Worm (Caenorhabditis elegans): ENCODE measurements around the gene sri-18.

sri-18 gene

DNA sequence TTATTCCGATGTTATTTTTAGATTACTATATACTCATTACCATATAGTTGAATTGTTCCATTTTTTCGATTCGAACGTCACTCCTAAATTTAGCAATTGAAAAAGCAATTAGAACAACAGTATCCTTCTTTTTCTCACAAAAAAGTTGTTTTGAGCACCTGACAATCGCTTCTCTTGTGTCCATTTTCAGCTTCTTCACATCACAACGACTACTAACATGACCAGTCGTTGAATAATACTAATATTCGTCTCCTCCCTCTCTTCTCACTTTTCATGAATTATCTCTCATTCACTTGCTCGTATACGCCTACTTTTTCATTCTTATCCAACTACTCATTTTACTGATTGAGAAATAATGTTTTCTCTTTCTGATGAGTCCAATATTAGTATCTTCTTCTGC lies 43.6 kb downstream of the sri-18 start, which contains the start of gene ZK856.14:
ZK856.14 (plus strand) TSS at position 301 of the 400 bp plus-strand sequence.
- TF ChIP-seq unc-62 (GFP tag; optimal IDR thresholded peaks at IDR 0.05): no peak
- TF ChIP-seq fos-1 (tag; optimal IDR thresholded peaks at IDR 0.05): no peak
- no peak for TF ChIP-seq lin-13 (GFP tag; optimal IDR thresholded peaks at IDR 0.05)
- no peak for TF ChIP-seq ztf-4 (tag; optimal IDR thresholded peaks at IDR 0.05)
- no peak for TF ChIP-seq nhr-237 (tag; optimal IDR thresholded peaks at IDR 0.05)
- TF ChIP-seq unc-55 (GFP tag; optimal IDR thresholded peaks at IDR 0.05): no peak

ce11 chrV:10212627-10213026 lies 47.7 kb downstream of the sri-18 start, which contains the start of gene hpo-40:
Gene hpo-40 (plus strand): TSS chrV:10212927.
- TF ChIP-seq crh-2 (tag; optimal IDR thresholded peaks at IDR 0.05) (no peak), Y55F3AM.14 (GFP tag; optimal IDR thresholded peaks at IDR 0.05) (no peak), R02D3.7 (tag; optimal IDR thresholded peaks at IDR 0.05) (no peak), nhr-129 (tag; optimal IDR thresholded peaks at IDR 0.05) (no peak), egl-27 (tag; optimal IDR thresholded peaks at IDR 0.05) (no peak), nhr-10 (tag; optimal IDR thresholded peaks at IDR 0.05) (no peak), nhr-77 (tag; optimal IDR thresholded peaks at IDR 0.05) (no peak), ztf-11 (tag; optimal IDR thresholded peaks at IDR 0.05) (no peak), ztf-1 (GFP tag; conservative IDR thresholded peaks at IDR 0.05) (no peak), peb-1 (tag; optimal IDR thresholded peaks at IDR 0.05) (no peak), elt-3 (tag; optimal IDR thresholded peaks at IDR 0.05) (no peak), C34F6.9 (tag; optimal IDR thresholded peaks at IDR 0.05) (no peak)

DNA sequence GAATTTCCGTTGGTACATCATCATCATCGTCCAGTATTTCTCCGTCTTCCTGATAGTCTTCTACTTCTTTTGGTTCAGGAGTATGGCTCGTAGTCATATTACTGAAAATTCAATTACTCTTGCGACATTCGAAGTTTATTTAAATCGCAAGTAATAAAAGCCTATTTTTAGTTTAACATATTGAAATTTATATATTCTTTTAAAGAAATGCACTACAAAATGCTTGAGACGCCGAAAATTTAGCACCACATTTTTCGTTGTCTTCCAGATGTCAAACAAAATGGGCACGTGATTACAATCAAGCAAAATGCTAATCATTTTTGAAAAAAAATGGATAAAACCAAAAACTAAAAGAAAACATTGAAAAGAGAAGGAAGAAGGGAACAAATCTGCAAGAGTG lies 48.3 kb downstream of the sri-18 start, which contains the start of gene zhit-3:
zhit-3 (minus strand) TSS at position 101 of the 400 bp plus-strand sequence.
- TF ChIP-seq aly-2 (tag; optimal IDR thresholded peaks at IDR 0.05) (no peak), R02D3.7 (tag; optimal IDR thresholded peaks at IDR 0.05) (no peak), mbf-1 (tag; optimal IDR thresholded peaks at IDR 0.05) (no peak), fos-1 (tag; optimal IDR thresholded peaks at IDR 0.05) (no peak), nhr-21 (tag; optimal IDR thresholded peaks at IDR 0.05) (no peak), Y55F3AM.14 (GFP tag; optimal IDR thresholded peaks at IDR 0.05) (no peak)

ce11 chrV:10210244-10210643 lies 50.1 kb downstream of the sri-18 start, which contains the start of gene tftc-3:
Gene tftc-3 (minus strand): TSS chrV:10210344.
- TF ChIP-seq nhr-10 (tag; optimal IDR thresholded peaks at IDR 0.05) (no peak), nhr-25 (tag; optimal IDR thresholded peaks at IDR 0.05) (no peak), ama-1 (optimal IDR thresholded peaks at IDR 0.05) (no peak), gmeb-1 (tag; optimal IDR thresholded peaks at IDR 0.05) (no peak), ztf-1 (GFP tag; conservative IDR thresholded peaks at IDR 0.05) (no peak), blmp-1 (tag; optimal IDR thresholded peaks at IDR 0.05; ENCODE audit: insufficient read depth) (no peak), sma-9 (GFP tag; optimal IDR thresholded peaks at IDR 0.05) (no peak), sma-9 (tag; optimal IDR thresholded peaks at IDR 0.05) (no peak)
